Worm (Caenorhabditis elegans) whole organism, young adult: ENCODE data around the gene R01H2.4.

Experiments
- F55B11.4 ChIP-seq: sonication (generic microtip); optimal IDR thresholded peaks from 2 replicates; lab custom pipeline; 2016; ENCODE audit warnings: missing compliant biosample characterization, missing genetic modification characterization, borderline replicate concordance; ENCODE audit not compliant: insufficient read depth
- K11D2.4 ChIP-seq: fragments of 200-800 bp; sonication (Bioruptor generic); IDR thresholded peaks from 2 replicates; pipeline ENCODE4 v1.3.6; 2022; ENCODE audit warnings: missing genetic modification reagents, missing genetic modification characterization, missing compliant biosample characterization
- dox-1 ChIP-seq: fragments of 200-800 bp; sonication (Bioruptor generic); IDR thresholded peaks from 2 replicates; pipeline ENCODE4 v1.3.6; 2022; ENCODE audit warnings: missing genetic modification reagents, missing genetic modification characterization, missing compliant biosample characterization
- ets-4 ChIP-seq: fragments of 200-800 bp; sonication (Bioruptor generic); optimal IDR thresholded peaks from 2 replicates; lab custom pipeline; 2018; ENCODE audit warnings: mild to moderate bottlenecking, missing genetic modification characterization, missing compliant biosample characterization
- hrde-1 ChIP-seq: sonication (generic microtip); optimal IDR thresholded peaks from 2 replicates; lab custom pipeline; 2016; ENCODE audit warnings: missing genetic modification characterization, mild to moderate bottlenecking, missing compliant biosample characterization, moderate library complexity, missing genotype, missing genetic modification reagents, borderline replicate concordance
- lin-35 ChIP-seq, 3 experiments: fragments of 150-350 bp in 2 of 3; sonication (generic microtip) in 1 of 3; optimal IDR thresholded peaks; 2 replicates each; lab custom pipeline; 2014 to 2018; ENCODE audit warnings: missing biosample characterization in 3 of 3, missing genetic modification characterization in 3 of 3, missing genetic modification reagents in 3 of 3
- madf-10 ChIP-seq: sonication (generic microtip); optimal IDR thresholded peaks from 2 replicates; lab custom pipeline; 2016; ENCODE audit warnings: mild to moderate bottlenecking, missing genetic modification characterization, missing compliant biosample characterization
- snpc-1.1 ChIP-seq: sonication (generic microtip); optimal IDR thresholded peaks from 2 replicates; lab custom pipeline; 2017; ENCODE audit warnings: missing genetic modification characterization, mild to moderate bottlenecking, missing compliant biosample characterization, antibody characterized with exemption, moderate library complexity, missing genotype, missing genetic modification reagents; ENCODE audit not compliant: insufficient read depth
- snpc-4 ChIP-seq, 5 experiments: fragments of 150-350 bp in 1 of 5; sonication (generic microtip) in 4 of 5; optimal IDR thresholded peaks; 2 replicates each; lab custom pipeline; 2014 to 2018; ENCODE audit warnings: missing genetic modification characterization in 5 of 5, missing biosample characterization in 3 of 5, antibody characterized with exemption in 2 of 5, mild to moderate bottlenecking in 2 of 5, missing compliant biosample characterization in 2 of 5, missing genotype in 2 of 5, moderate library complexity in 2 of 5, missing genetic modification reagents in 1 of 5

- TF ChIP-seq snpc-4 (GFP tag; optimal IDR thresholded peaks at IDR 0.05; lab: Kevin White, UChicago) (no peak), snpc-4 (tag; optimal IDR thresholded peaks at IDR 0.05; lab: Kevin White, UChicago) (no peak), ets-4 (GFP tag; lab: Kevin White, UChicago) (no peak), K11D2.4 (GFP tag; lab: Robert Waterston, UW) (no peak), lin-35 (GFP tag; optimal IDR thresholded peaks at IDR 0.05; lab: Kevin White, UChicago) (no peak), madf-10 (tag; lab: Kevin White, UChicago) (no peak), dox-1 (GFP tag; lab: Robert Waterston, UW) (no peak), hrde-1 (no peak), F55B11.4 (tag; lab: Kevin White, UChicago) (no peak), snpc-1.1 (no peak)
Measured at ce11 chrIII:7069981-7070380, 5.9 kb upstream of the R01H2.4 start, which contains the start of gene tmem-17.
